Worm (Caenorhabditis elegans) whole organism, L2 larva: Measurements from ENCODE around the gene Y43F8C.3.

Experiments
- C34F6.9 ChIP-seq: fragments of 150-350 bp; optimal IDR thresholded peaks from 2 replicates; lab custom pipeline; 2014; ENCODE audit warnings: missing biosample characterization, missing genetic modification characterization
- F13H6.1 ChIP-seq: sonication (generic microtip); optimal IDR thresholded peaks from 2 replicates; lab custom pipeline; 2016; ENCODE audit warnings: missing genetic modification characterization, missing compliant biosample characterization
- R02D3.7 ChIP-seq: fragments of 150-350 bp; optimal IDR thresholded peaks from 2 replicates; lab custom pipeline; 2014; ENCODE audit warnings: missing biosample characterization, missing genetic modification characterization
- ama-1 ChIP-seq: fragments of 150-350 bp; optimal IDR thresholded peaks from 2 replicates; lab custom pipeline; 2018; ENCODE audit warnings: inconsistent platforms
- blmp-1 ChIP-seq: sonication (generic microtip); optimal IDR thresholded peaks from 2 replicates; lab custom pipeline; 2017; ENCODE audit warnings: missing genetic modification characterization, mild to moderate bottlenecking, missing compliant biosample characterization, antibody characterized with exemption, moderate library complexity; ENCODE audit not compliant: insufficient read depth
- ceh-16 ChIP-seq: fragments of 150-350 bp; optimal IDR thresholded peaks from 2 replicates; lab custom pipeline; 2014; ENCODE audit warnings: missing biosample characterization, missing genetic modification characterization
- ceh-82 ChIP-seq: fragments of 150-350 bp; optimal IDR thresholded peaks from 2 replicates; lab custom pipeline; 2014; ENCODE audit warnings: missing biosample characterization, missing genetic modification characterization
- crh-2 ChIP-seq: sonication (generic microtip); optimal IDR thresholded peaks from 2 replicates; lab custom pipeline; 2017; ENCODE audit warnings: missing biosample characterization, missing genetic modification characterization
- dmd-4 ChIP-seq: sonication (generic microtip); optimal IDR thresholded peaks from 2 replicates; lab custom pipeline; 2017; ENCODE audit warnings: missing biosample characterization, missing genetic modification characterization
- egl-27 ChIP-seq: sonication (generic microtip); optimal IDR thresholded peaks from 3 replicates; lab custom pipeline; 2017; ENCODE audit warnings: missing biosample characterization, missing genetic modification reagents, missing genetic modification characterization
- gmeb-1 ChIP-seq: fragments of 150-350 bp; optimal IDR thresholded peaks from 2 replicates; lab custom pipeline; 2014; ENCODE audit warnings: missing biosample characterization, missing genetic modification characterization
- lin-11 ChIP-seq: fragments of 150-350 bp; sonication (generic microtip); optimal IDR thresholded peaks from 2 replicates; lab custom pipeline; 2014; ENCODE audit warnings: missing biosample characterization, missing genetic modification characterization, inconsistent platforms, mixed read lengths
- lin-13 ChIP-seq: fragments of 150-350 bp; optimal IDR thresholded peaks from 2 replicates; lab custom pipeline; 2014; ENCODE audit warnings: missing biosample characterization, missing genetic modification reagents, missing genetic modification characterization
- lsy-2 ChIP-seq, 2 experiments: fragments of 150-350 bp in 1 of 2; sonication (generic microtip) in 1 of 2; optimal IDR thresholded peaks; 2 replicates each; lab custom pipeline; 2014 to 2017; ENCODE audit warnings: missing biosample characterization in 2 of 2, missing genetic modification characterization in 2 of 2
- mab-5 ChIP-seq: fragments of 150-350 bp; optimal IDR thresholded peaks from 2 replicates; lab custom pipeline; 2014; ENCODE audit warnings: missing biosample characterization, missing genetic modification characterization
- mbf-1 ChIP-seq: sonication (generic microtip); optimal IDR thresholded peaks from 2 replicates; lab custom pipeline; 2017; ENCODE audit warnings: missing biosample characterization, missing genetic modification characterization
- mdl-1 ChIP-seq, 2 experiments: fragments of 150-350 bp in 1 of 2; sonication (generic microtip) in 1 of 2; optimal IDR thresholded peaks; 2 replicates each; lab custom pipeline; 2017; ENCODE audit warnings: missing biosample characterization in 2 of 2, missing genetic modification characterization in 2 of 2
- nhr-12 ChIP-seq: fragments of 150-350 bp; optimal IDR thresholded peaks from 2 replicates; lab custom pipeline; 2014; ENCODE audit warnings: missing biosample characterization, missing genetic modification characterization
- nhr-129 ChIP-seq: fragments of 150-350 bp; optimal IDR thresholded peaks from 2 replicates; lab custom pipeline; 2014; ENCODE audit warnings: missing biosample characterization, missing genetic modification characterization
- nhr-23 ChIP-seq: fragments of 150-350 bp; optimal IDR thresholded peaks from 2 replicates; lab custom pipeline; 2014; ENCODE audit warnings: missing biosample characterization, missing genetic modification reagents, missing genetic modification characterization
- nhr-25 ChIP-seq: fragments of 150-350 bp; sonication (generic microtip); optimal IDR thresholded peaks from 3 replicates; lab custom pipeline; 2014; ENCODE audit warnings: missing biosample characterization, missing genetic modification characterization
- nhr-77 ChIP-seq: fragments of 150-350 bp; optimal IDR thresholded peaks from 2 replicates; lab custom pipeline; 2014; ENCODE audit warnings: missing biosample characterization, missing genetic modification characterization
- peb-1 ChIP-seq: fragments of 150-350 bp; optimal IDR thresholded peaks from 2 replicates; lab custom pipeline; 2014; ENCODE audit warnings: missing biosample characterization, missing genetic modification characterization
- sem-4 ChIP-seq: fragments of 150-350 bp; optimal IDR thresholded peaks from 2 replicates; lab custom pipeline; 2014; ENCODE audit warnings: missing biosample characterization, missing genetic modification reagents, missing genetic modification characterization
- skn-1 ChIP-seq: sonication (generic microtip); optimal IDR thresholded peaks from 2 replicates; lab custom pipeline; 2017; ENCODE audit warnings: missing biosample characterization, missing genetic modification characterization
- sma-3 ChIP-seq: sonication (generic microtip); optimal IDR thresholded peaks from 2 replicates; lab custom pipeline; 2016; ENCODE audit warnings: missing genetic modification reagents, missing genetic modification characterization, missing compliant biosample characterization
- sma-9 ChIP-seq, 2 experiments: fragments of 150-350 bp in 1 of 2; sonication (generic microtip) in 1 of 2; optimal IDR thresholded peaks; 2 replicates each; lab custom pipeline; 2014 to 2016; ENCODE audit warnings: missing genetic modification characterization in 2 of 2, mild to moderate bottlenecking in 1 of 2, missing biosample characterization in 1 of 2, missing compliant biosample characterization in 1 of 2, missing genetic modification reagents in 1 of 2, moderate library complexity in 1 of 2
- unc-55 ChIP-seq: fragments of 150-350 bp; sonication (generic microtip); optimal IDR thresholded peaks from 3 replicates; lab custom pipeline; 2014; ENCODE audit warnings: missing biosample characterization, missing genetic modification reagents, missing genetic modification characterization
- unc-62 ChIP-seq: fragments of 150-350 bp; optimal IDR thresholded peaks from 2 replicates; lab custom pipeline; 2014; ENCODE audit warnings: missing biosample characterization, missing genetic modification reagents, missing genetic modification characterization
- zag-1 ChIP-seq: fragments of 150-350 bp; optimal IDR thresholded peaks from 2 replicates; lab custom pipeline; 2014; ENCODE audit warnings: missing biosample characterization, missing genetic modification characterization
- ztf-1 ChIP-seq: fragments of 200-800 bp; sonication (Bioruptor generic); conservative IDR thresholded peaks from 2 replicates; pipeline ENCODE4 v1.3.6; 2022; ENCODE audit warnings: missing genetic modification characterization, missing compliant biosample characterization
- ztf-4 ChIP-seq: fragments of 150-350 bp; optimal IDR thresholded peaks from 2 replicates; lab custom pipeline; 2014; ENCODE audit warnings: missing biosample characterization, missing genetic modification characterization

Y43F8C.3 gene

DNA sequence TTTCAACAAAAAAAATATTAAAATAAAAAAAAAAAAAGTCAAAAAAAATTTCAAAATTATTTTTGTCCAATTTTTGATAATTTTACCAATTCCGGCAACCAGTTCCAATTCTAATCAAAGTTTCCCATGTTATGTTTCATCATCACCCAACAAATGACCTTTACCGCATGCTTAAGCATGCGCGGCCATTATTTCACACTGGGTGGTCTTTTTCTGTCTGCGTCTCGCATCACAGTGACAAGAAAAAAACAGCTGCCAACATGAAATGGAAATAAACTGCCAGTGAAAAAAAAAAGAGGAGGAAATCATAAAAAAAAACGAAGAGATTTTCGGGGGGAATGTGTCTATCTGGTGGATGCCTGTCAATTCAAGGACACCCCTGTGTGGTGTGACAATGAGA, 43.9 kb upstream of the Y43F8C.3 start:
- TF ChIP-seq nhr-129 (tag; lab: Kevin White, UChicago) (peak; percentile 33), sma-3 (GFP tag; lab: Kevin White, UChicago) (no peak), mdl-1 (tag; optimal IDR thresholded peaks at IDR 0.05; lab: Kevin White, UChicago) (no peak), nhr-25 (tag; lab: Kevin White, UChicago) (peak; percentile 54), C34F6.9 (no peak), ceh-82 (tag; lab: Kevin White, UChicago) (no peak), nhr-12 (tag; lab: Kevin White, UChicago) (no peak)
- TF ChIP-seq, all 48 proteins: peak for 2

DNA sequence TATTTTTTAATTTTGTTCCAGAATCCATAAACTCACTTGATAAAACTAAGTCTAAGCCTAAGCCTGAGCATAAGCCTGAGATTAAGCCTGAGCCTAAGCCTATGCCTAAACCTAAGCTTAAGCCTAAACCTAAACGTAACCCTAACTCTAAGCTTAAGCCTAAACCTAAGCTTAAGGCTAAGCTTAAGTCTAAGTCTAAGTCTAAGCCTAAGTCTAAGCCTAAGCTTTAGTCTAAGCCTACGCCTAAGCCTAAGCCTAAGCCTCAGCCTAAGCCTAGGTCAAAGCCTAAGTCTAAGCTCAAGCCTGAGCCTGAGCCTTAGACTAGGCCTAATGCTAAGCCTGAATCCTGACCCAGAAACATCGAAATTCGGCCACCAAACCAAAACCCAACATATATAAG, 42.1 kb upstream of the Y43F8C.3 start:
- TF ChIP-seq sma-9 (GFP tag; optimal IDR thresholded peaks at IDR 0.05; lab: Kevin White, UChicago), result no peak
- no peak for TF ChIP-seq sma-9 (tag; optimal IDR thresholded peaks at IDR 0.05; lab: Kevin White, UChicago)
- TF ChIP-seq skn-1 (tag; lab: Kevin White, UChicago), result no peak
- no peak for TF ChIP-seq ceh-16 (tag; lab: Kevin White, UChicago)
- no peak for TF ChIP-seq ztf-1 (GFP tag; lab: Robert Waterston, UW)
- no peak for TF ChIP-seq unc-62 (GFP tag; lab: Kevin White, UChicago)
- TF ChIP-seq nhr-25 (tag; lab: Kevin White, UChicago), result no peak
- TF ChIP-seq sem-4 (tag; lab: Kevin White, UChicago), result no peak
- TF ChIP-seq mab-5 (tag; lab: Kevin White, UChicago), result no peak
- no peak for TF ChIP-seq mdl-1 (tag; optimal IDR thresholded peaks at IDR 0.05; lab: Kevin White, UChicago)
- TF ChIP-seq nhr-23 (tag; lab: Kevin White, UChicago), result no peak

DNA sequence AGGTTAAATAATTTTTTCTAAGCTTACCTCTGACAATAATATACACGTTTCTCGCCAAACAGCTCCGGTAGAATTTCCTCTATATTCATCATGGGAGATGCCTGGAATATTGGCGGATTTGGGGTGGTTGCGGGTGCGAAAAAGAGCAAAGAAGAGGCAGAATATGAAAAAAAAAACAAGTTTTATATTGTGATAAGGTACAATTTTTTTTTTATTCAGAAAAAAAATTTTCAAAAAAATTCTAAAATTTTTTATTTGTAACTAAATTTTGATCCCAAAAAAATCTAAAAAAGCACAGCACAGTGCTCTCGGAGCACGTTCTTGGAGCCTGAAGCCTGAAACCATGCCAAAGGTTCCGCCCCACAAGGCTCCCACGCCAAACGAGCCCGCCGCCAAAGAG, 32.7 kb upstream of the Y43F8C.3 start, which contains the start of gene dmd-3:
dmd-3 (minus strand) TSS at position 101 of the 400 bp plus-strand sequence.
- TF ChIP-seq C34F6.9 (no peak), nhr-77 (no peak), blmp-1 (tag; lab: Kevin White, UChicago) (no peak)

DNA sequence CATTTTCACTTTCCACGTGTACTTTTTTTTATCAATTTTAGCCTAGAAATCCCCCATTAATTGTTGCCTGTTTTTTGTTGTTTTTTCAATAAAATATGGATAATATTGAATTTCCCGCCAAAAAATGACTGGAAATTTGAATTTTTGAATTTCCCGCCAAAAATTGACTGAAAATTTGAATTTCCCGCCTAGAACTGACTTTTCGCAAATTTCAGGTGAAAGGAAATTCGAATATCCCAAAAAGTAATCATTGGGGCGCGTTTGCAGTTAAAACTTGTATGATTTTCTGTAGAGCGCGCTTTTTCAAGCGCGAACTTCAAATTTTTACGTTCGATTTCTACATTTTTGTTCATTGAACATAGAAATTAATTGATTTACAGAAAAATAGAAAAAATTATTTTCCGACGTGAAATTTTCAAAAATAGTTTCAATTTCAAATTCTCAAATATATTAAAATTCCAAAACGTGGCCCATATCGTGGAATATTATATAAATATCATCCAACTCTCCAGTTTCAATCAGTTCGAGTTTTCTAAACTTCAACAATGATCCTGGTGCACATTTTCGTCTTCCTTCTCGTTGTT, 23.2 kb upstream of the Y43F8C.3 start, which contains the start of gene Y43F8C.9:
Y43F8C.9 (plus strand) TSS at position 534 of the 584 bp plus-strand sequence.
- no peak for TF ChIP-seq mbf-1
- TF ChIP-seq mdl-1 (tag; optimal IDR thresholded peaks at IDR 0.05; lab: Kevin White, UChicago), result no peak
- TF ChIP-seq unc-55 (GFP tag; lab: Kevin White, UChicago), result no peak
- TF ChIP-seq egl-27 (tag; lab: Kevin White, UChicago), result no peak
- no peak for TF ChIP-seq mab-5 (tag; lab: Kevin White, UChicago)
- TF ChIP-seq gmeb-1 (tag; lab: Kevin White, UChicago), result no peak
- no peak for TF ChIP-seq ceh-16 (tag; lab: Kevin White, UChicago)
- TF ChIP-seq R02D3.7 (tag; lab: Kevin White, UChicago), result no peak

DNA sequence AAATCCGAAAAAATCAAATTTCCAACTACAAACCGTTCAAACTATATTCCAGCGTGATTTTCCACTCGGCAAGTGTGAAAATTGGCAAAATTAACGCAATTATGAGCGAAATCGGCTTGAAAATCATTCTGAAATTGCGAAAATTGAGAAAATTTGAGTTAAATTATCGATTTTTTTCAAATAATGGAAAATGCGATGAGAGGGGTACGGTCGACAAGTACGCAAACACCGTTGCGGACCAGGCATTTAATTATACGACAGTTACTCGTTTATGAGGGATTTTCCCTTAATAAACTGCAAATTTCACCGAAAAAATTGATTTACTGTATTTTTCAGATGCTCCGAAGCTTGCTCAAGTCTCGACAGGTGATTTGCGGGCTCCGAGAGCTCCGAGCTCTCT, 21.5 kb upstream of the Y43F8C.3 start, which contains the start of the genes Y43F8C.7 and mrps-28:
Y43F8C.7 (minus strand) TSS at position 128 of the 400 bp plus-strand sequence.
mrps-28 (plus strand) TSS at position 337 of the 400 bp plus-strand sequence.
- peak; percentile 71 for TF ChIP-seq C34F6.9
- peak; percentile 94 to 98 for TF ChIP-seq lsy-2 (tag; optimal IDR thresholded peaks at IDR 0.05; lab: Kevin White, UChicago)
- TF ChIP-seq mab-5 (tag; lab: Kevin White, UChicago), result no peak
- no peak for TF ChIP-seq dmd-4 (tag; lab: Kevin White, UChicago)
- TF ChIP-seq ceh-82 (tag; lab: Kevin White, UChicago), result no peak
- TF ChIP-seq crh-2, result peak; percentile 34
- peak; percentile 8 for TF ChIP-seq lin-11
- no peak for TF ChIP-seq mbf-1
- TF ChIP-seq ztf-4 (tag; lab: Kevin White, UChicago), result no peak
- peak; percentile 50 for TF ChIP-seq lin-13
- no peak for TF ChIP-seq R02D3.7 (tag; lab: Kevin White, UChicago)
- TF ChIP-seq F13H6.1 (tag; lab: Kevin White, UChicago), result no peak
- TF ChIP-seq peb-1 (tag; lab: Kevin White, UChicago), result no peak
- peak; percentile 18 for TF ChIP-seq zag-1 (tag; lab: Kevin White, UChicago)
- TF ChIP-seq ama-1 (lab: Kevin White, UChicago), result no peak
- peak; percentile 45 for TF ChIP-seq nhr-129 (tag; lab: Kevin White, UChicago)
- TF ChIP-seq unc-62 (GFP tag; lab: Kevin White, UChicago), result no peak
- peak; percentile 62 for TF ChIP-seq unc-55 (GFP tag; lab: Kevin White, UChicago)
- no peak for TF ChIP-seq nhr-23 (tag; lab: Kevin White, UChicago)
- TF ChIP-seq gmeb-1 (tag; lab: Kevin White, UChicago), result peak; percentile 5
